Worm (Caenorhabditis elegans) whole organism, L1 larva: Measurements from ENCODE around the gene F26D11.1.
A peak's percentile ranks its signal among the peaks of the same experiment; 100 is the strongest.

Experiments used
- C04F5.9 ChIP-seq: sonication (generic microtip); optimal IDR thresholded peaks from 2 replicates; lab custom pipeline; 2016; ENCODE audit warnings: missing genetic modification characterization, missing compliant biosample characterization
- C34B4.2 ChIP-seq: sonication (generic microtip); optimal IDR thresholded peaks from 2 replicates; lab custom pipeline; 2017; ENCODE audit warnings: mild to moderate bottlenecking, missing genetic modification characterization, missing compliant biosample characterization
- F16B12.6 ChIP-seq: fragments of 150-350 bp; optimal IDR thresholded peaks from 2 replicates; lab custom pipeline; 2014; ENCODE audit warnings: missing biosample characterization, missing genetic modification characterization
- Y116A8C.19 ChIP-seq: sonication (generic microtip); optimal IDR thresholded peaks from 2 replicates; lab custom pipeline; 2016; ENCODE audit warnings: missing compliant biosample characterization, missing genetic modification characterization, borderline replicate concordance
- aly-2 ChIP-seq: fragments of 150-350 bp; optimal IDR thresholded peaks from 2 replicates; lab custom pipeline; 2014; ENCODE audit warnings: missing biosample characterization, missing genetic modification characterization
- ama-1 ChIP-seq: fragments of 150-350 bp; optimal IDR thresholded peaks from 2 replicates; lab custom pipeline; 2014
- ceh-63 ChIP-seq: fragments of 200-800 bp; sonication (Bioruptor generic); optimal IDR thresholded peaks from 2 replicates; lab custom pipeline; 2018; ENCODE audit warnings: mild to moderate bottlenecking, missing genetic modification characterization, missing compliant biosample characterization
- ceh-8 ChIP-seq: fragments of 200-800 bp; sonication (Bioruptor generic); optimal IDR thresholded peaks from 2 replicates; lab custom pipeline; 2018; ENCODE audit warnings: mild to moderate bottlenecking, missing genetic modification characterization, moderate library complexity, missing compliant biosample characterization
- ceh-82 ChIP-seq, 3 experiments: fragments of 150-350 bp in 1 of 3; sonication (generic microtip) in 2 of 3; optimal IDR thresholded peaks; 2 replicates each; lab custom pipeline; 2014 to 2017; ENCODE audit warnings: missing biosample characterization in 3 of 3, missing genetic modification characterization in 3 of 3
- ceh-88 ChIP-seq: fragments of 200-800 bp; sonication (Bioruptor generic); IDR thresholded peaks from 2 replicates; pipeline ENCODE4 v1.3.6; 2022; ENCODE audit warnings: missing genetic modification characterization, missing compliant biosample characterization
- dpl-1 ChIP-seq, 3 experiments: fragments of 150-350 bp in 2 of 3; sonication (generic microtip) in 1 of 3; optimal IDR thresholded peaks; 2 replicates each; lab custom pipeline; 2014 to 2017; ENCODE audit warnings: missing biosample characterization in 3 of 3, missing genetic modification characterization in 3 of 3, missing genetic modification reagents in 3 of 3
- efl-3 ChIP-seq: fragments of 200-800 bp; sonication (Bioruptor generic); optimal IDR thresholded peaks from 2 replicates; lab custom pipeline; 2018; ENCODE audit warnings: mild to moderate bottlenecking, missing genetic modification characterization, missing compliant biosample characterization
- egl-27 ChIP-seq, 2 experiments: fragments of 150-350 bp in 1 of 2; sonication (generic microtip); optimal IDR thresholded peaks; 3 replicates each; lab custom pipeline; 2017 to 2018; ENCODE audit warnings: missing biosample characterization in 2 of 2, missing genetic modification characterization in 2 of 2, missing genetic modification reagents in 2 of 2
- elt-2 ChIP-seq: sonication (generic microtip); optimal IDR thresholded peaks from 2 replicates; lab custom pipeline; 2016; ENCODE audit warnings: missing genetic modification characterization, mild to moderate bottlenecking, inconsistent platforms, missing compliant biosample characterization, missing genetic modification reagents
- elt-3 ChIP-seq, 6 experiments: fragments of 150-350 bp in 1 of 6; sonication (generic microtip); optimal IDR thresholded peaks; 2 replicates each; lab custom pipeline; 2017 to 2018; ENCODE audit warnings: missing biosample characterization in 6 of 6, missing genetic modification characterization in 6 of 6, inconsistent platforms in 1 of 6
- ets-5 ChIP-seq: fragments of 200-800 bp; sonication (Bioruptor generic); IDR thresholded peaks from 2 replicates; pipeline ENCODE4 v1.3.6; 2022; ENCODE audit warnings: missing genetic modification characterization, missing compliant biosample characterization
- fkh-10 ChIP-seq: sonication (generic microtip); optimal IDR thresholded peaks from 2 replicates; lab custom pipeline; 2017; ENCODE audit warnings: missing biosample characterization, missing genetic modification reagents, missing genetic modification characterization
- fkh-8 ChIP-seq: sonication (generic microtip); optimal IDR thresholded peaks from 2 replicates; lab custom pipeline; 2016; ENCODE audit warnings: mild to moderate bottlenecking, missing genetic modification characterization, missing compliant biosample characterization
- hlh-4 ChIP-seq: sonication (generic microtip); optimal IDR thresholded peaks from 2 replicates; lab custom pipeline; 2016; ENCODE audit warnings: mild to moderate bottlenecking, missing genetic modification characterization, missing compliant biosample characterization
- hpl-2 ChIP-seq: fragments of 150-350 bp; optimal IDR thresholded peaks from 2 replicates; lab custom pipeline; 2014; ENCODE audit warnings: missing biosample characterization, missing genetic modification reagents, missing genetic modification characterization
- jun-1 ChIP-seq: fragments of 150-350 bp; optimal IDR thresholded peaks from 2 replicates; lab custom pipeline; 2014; ENCODE audit warnings: missing biosample characterization, missing genetic modification reagents, missing genetic modification characterization
- lin-35 ChIP-seq, 2 experiments: fragments of 150-350 bp; optimal IDR thresholded peaks; 2 replicates each; lab custom pipeline; 2014; ENCODE audit warnings: missing biosample characterization in 2 of 2, missing genetic modification characterization in 2 of 2, missing genetic modification reagents in 2 of 2
- lin-39 ChIP-seq: fragments of 150-350 bp; optimal IDR thresholded peaks from 2 replicates; lab custom pipeline; 2014; ENCODE audit warnings: missing biosample characterization, missing genetic modification reagents, missing genetic modification characterization
- nhr-12 ChIP-seq: sonication (generic microtip); optimal IDR thresholded peaks from 2 replicates; lab custom pipeline; 2017; ENCODE audit warnings: missing biosample characterization, missing genetic modification characterization
- nhr-19 ChIP-seq: fragments of 200-800 bp; sonication (Bioruptor generic); conservative IDR thresholded peaks from 2 replicates; pipeline ENCODE4 v1.3.6; 2022; ENCODE audit warnings: missing genetic modification characterization, missing compliant biosample characterization
- nhr-237 ChIP-seq: fragments of 150-350 bp; optimal IDR thresholded peaks from 2 replicates; lab custom pipeline; 2014; ENCODE audit warnings: missing biosample characterization, missing genetic modification characterization
- nhr-76 ChIP-seq: sonication (generic microtip); optimal IDR thresholded peaks from 2 replicates; lab custom pipeline; 2017; ENCODE audit warnings: missing biosample characterization, missing genetic modification characterization
- nhr-77 ChIP-seq: fragments of 150-350 bp; optimal IDR thresholded peaks from 2 replicates; lab custom pipeline; 2014; ENCODE audit warnings: missing biosample characterization, missing genetic modification characterization
- pag-3 ChIP-seq: sonication (generic microtip); optimal IDR thresholded peaks from 2 replicates; lab custom pipeline; 2017; ENCODE audit warnings: missing genetic modification characterization, mild to moderate bottlenecking, missing compliant biosample characterization, antibody characterized with exemption, borderline replicate concordance; ENCODE audit not compliant: insufficient read depth
- rnt-1 ChIP-seq: sonication (generic microtip); optimal IDR thresholded peaks from 2 replicates; lab custom pipeline; 2016; ENCODE audit warnings: mild to moderate bottlenecking, missing genetic modification characterization, moderate library complexity, missing compliant biosample characterization
- skn-1 ChIP-seq: fragments of 150-350 bp; optimal IDR thresholded peaks from 2 replicates; lab custom pipeline; 2014; ENCODE audit warnings: missing biosample characterization, missing genetic modification characterization
- snpc-4 ChIP-seq: fragments of 150-350 bp; optimal IDR thresholded peaks from 2 replicates; lab custom pipeline; 2014; ENCODE audit warnings: missing biosample characterization, missing genetic modification characterization
- sptf-1 ChIP-seq: fragments of 150-350 bp; optimal IDR thresholded peaks from 2 replicates; lab custom pipeline; 2014; ENCODE audit warnings: missing biosample characterization, missing genetic modification characterization
- swsn-7 ChIP-seq: sonication (generic microtip); optimal IDR thresholded peaks from 2 replicates; lab custom pipeline; 2016; ENCODE audit warnings: missing genetic modification characterization, missing compliant biosample characterization
- tlp-1 ChIP-seq: fragments of 150-350 bp; optimal IDR thresholded peaks from 2 replicates; lab custom pipeline; 2014; ENCODE audit warnings: missing biosample characterization, missing genetic modification characterization
- unc-30 ChIP-seq: sonication (generic microtip); optimal IDR thresholded peaks from 2 replicates; lab custom pipeline; 2017; ENCODE audit warnings: missing biosample characterization, missing genetic modification characterization
- unc-62 ChIP-seq: fragments of 150-350 bp; optimal IDR thresholded peaks from 2 replicates; lab custom pipeline; 2014; ENCODE audit warnings: missing biosample characterization, missing genetic modification reagents, missing genetic modification characterization
- unc-86 ChIP-seq: sonication (generic microtip); optimal IDR thresholded peaks from 2 replicates; lab custom pipeline; 2016; ENCODE audit warnings: missing genetic modification characterization, missing compliant biosample characterization
- unc-98 ChIP-seq: fragments of 200-800 bp; sonication (Bioruptor generic); IDR thresholded peaks from 2 replicates; pipeline ENCODE4 v1.3.6; 2022; ENCODE audit warnings: missing genetic modification characterization, missing compliant biosample characterization
- vab-15 ChIP-seq: sonication (generic microtip); optimal IDR thresholded peaks from 2 replicates; lab custom pipeline; 2017; ENCODE audit warnings: missing genotype, mild to moderate bottlenecking, missing genetic modification characterization, missing compliant biosample characterization
- xbp-1 ChIP-seq: sonication (generic microtip); optimal IDR thresholded peaks from 2 replicates; lab custom pipeline; 2016; ENCODE audit warnings: missing genetic modification characterization, missing compliant biosample characterization
- zip-4 ChIP-seq: fragments of 200-800 bp; sonication (Bioruptor generic); optimal IDR thresholded peaks from 2 replicates; lab custom pipeline; 2018; ENCODE audit warnings: mild to moderate bottlenecking, missing genetic modification characterization, moderate library complexity, missing compliant biosample characterization

The F26D11.1 gene

DNA sequence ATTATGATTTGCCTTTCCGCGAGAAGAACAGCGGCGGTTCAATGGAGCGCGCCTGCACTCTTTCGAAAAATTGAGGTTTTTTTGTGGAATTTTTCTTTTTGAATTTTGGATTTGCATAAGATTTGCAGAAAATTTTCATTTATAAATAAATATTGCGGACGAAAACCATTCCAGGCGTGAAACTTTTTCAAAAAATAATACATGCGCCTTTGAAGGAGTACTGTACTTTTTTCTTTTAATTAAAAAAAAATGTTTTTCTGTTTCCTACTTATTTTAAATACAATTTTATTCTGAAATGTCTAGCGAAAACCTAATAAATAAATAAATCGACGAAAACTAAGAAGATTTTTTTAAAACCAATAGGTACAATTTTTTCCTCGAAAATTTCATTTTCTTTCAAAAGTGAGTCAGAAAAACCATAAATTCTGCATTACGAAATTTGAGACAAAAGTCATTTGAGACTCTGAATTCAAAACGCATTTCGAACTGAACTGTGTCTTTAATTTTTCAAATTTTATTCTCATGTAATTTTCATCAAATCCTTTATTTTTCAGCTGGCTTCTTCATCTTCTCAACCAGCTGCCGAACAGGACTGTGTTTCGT lies at the start of gene F26D11.1:
TSS of gene F26D11.1 (plus strand) at position 553 of the 603 bp plus-strand sequence.
- TF ChIP-seq xbp-1 (tag; lab: Kevin White, UChicago) (no peak), skn-1 (tag; lab: Kevin White, UChicago) (no peak), nhr-237 (tag; lab: Kevin White, UChicago) (no peak), zip-4 (no peak), ceh-82 (tag; optimal IDR thresholded peaks at IDR 0.05; lab: Kevin White, UChicago) (no peak), fkh-10 (GFP tag; lab: Kevin White, UChicago) (no peak), nhr-12 (tag; lab: Kevin White, UChicago) (no peak), lin-35 (GFP tag; optimal IDR thresholded peaks at IDR 0.05; lab: Kevin White, UChicago) (peak in 1 of 2 experiments; percentile 8), nhr-76 (tag; lab: Kevin White, UChicago) (no peak), snpc-4 (tag; lab: Kevin White, UChicago) (no peak), dpl-1 (GFP tag; optimal IDR thresholded peaks at IDR 0.05; lab: Kevin White, UChicago) (peak in 1 of 3 experiments; percentile 3), elt-3 (tag; optimal IDR thresholded peaks at IDR 0.05; lab: Kevin White, UChicago) (peak in 1 of 6 experiments; percentile 16), F16B12.6 (no peak), jun-1 (tag; lab: Kevin White, UChicago) (no peak)

ce11 chrV:7932998-7933397 lies 48.3 kb upstream of the F26D11.1 start, which contains the start of gene ncx-10:
ncx-10 (minus strand) TSS chrV:7933098.
- TF ChIP-seq nhr-77 (tag; lab: Kevin White, UChicago) (no peak), ceh-82 (tag; optimal IDR thresholded peaks at IDR 0.05; lab: Kevin White, UChicago) (no peak), ceh-88 (no peak), egl-27 (tag; optimal IDR thresholded peaks at IDR 0.05; lab: Kevin White, UChicago) (no peak), hlh-4 (tag; lab: Kevin White, UChicago) (no peak), unc-30 (tag; lab: Kevin White, UChicago) (no peak), snpc-4 (tag; lab: Kevin White, UChicago) (no peak), ama-1 (lab: Kevin White, UChicago) (no peak), lin-35 (GFP tag; optimal IDR thresholded peaks at IDR 0.05; lab: Kevin White, UChicago) (no peak), unc-86 (tag; lab: Kevin White, UChicago) (no peak), nhr-19 (no peak), efl-3 (GFP tag; lab: Kevin White, UChicago) (no peak), unc-98 (GFP tag; lab: Robert Waterston, UW) (no peak), dpl-1 (GFP tag; optimal IDR thresholded peaks at IDR 0.05; lab: Kevin White, UChicago) (no peak), rnt-1 (tag; lab: Kevin White, UChicago) (no peak), C34B4.2 (tag; lab: Kevin White, UChicago) (no peak)

DNA sequence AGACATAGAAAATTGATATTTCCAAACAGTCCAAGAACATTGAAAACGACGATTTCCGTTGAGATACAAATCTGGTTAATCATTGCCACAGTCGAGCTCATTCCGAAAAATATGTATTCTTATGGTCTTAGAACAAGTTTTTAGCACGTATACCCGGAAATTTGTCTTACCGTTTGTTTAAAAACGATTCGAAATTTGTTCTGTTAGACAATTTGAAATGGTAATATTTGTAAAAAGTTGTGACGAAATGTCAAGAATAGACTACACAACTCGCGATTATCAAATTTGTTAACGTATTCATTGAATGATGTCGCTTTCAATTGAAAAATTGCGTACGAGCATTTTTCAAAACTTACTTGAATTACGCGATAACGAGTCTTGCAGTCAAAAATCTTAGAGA lies 44.2 kb upstream of the F26D11.1 start, which contains the start of gene srsx-3:
TSS of gene srsx-3 (minus strand) at position 101 of the 400 bp plus-strand sequence.
- no peak for TF ChIP-seq ets-5 (GFP tag; lab: Robert Waterston, UW)
- no peak for TF ChIP-seq nhr-76 (tag; lab: Kevin White, UChicago)
- TF ChIP-seq unc-86 (tag; lab: Kevin White, UChicago) = no peak
- no peak for TF ChIP-seq sptf-1 (tag; lab: Kevin White, UChicago)
- no peak for TF ChIP-seq fkh-8 (tag; lab: Kevin White, UChicago)
- TF ChIP-seq elt-2 = no peak
- TF ChIP-seq jun-1 (tag; lab: Kevin White, UChicago) = no peak
- TF ChIP-seq ceh-63 (GFP tag; lab: Kevin White, UChicago) = no peak
- TF ChIP-seq C04F5.9 (tag; lab: Kevin White, UChicago) = no peak
- no peak for TF ChIP-seq ceh-88

- no peak for TF ChIP-seq aly-2
Measured at ce11 chrV:7940299-7940698, 41.0 kb upstream of the F26D11.1 start, which contains the start of gene srt-53. srt-53 (minus strand) TSS chrV:7940399.

ce11 chrV:7943568-7943967 lies 37.8 kb upstream of the F26D11.1 start, which contains the start of gene Y97E10B.1:
Y97E10B.1 (plus strand) TSS chrV:7943868.
- TF ChIP-seq unc-30 (tag; lab: Kevin White, UChicago) (no peak), F16B12.6 (no peak), ceh-8 (GFP tag; lab: Kevin White, UChicago) (no peak), Y116A8C.19 (tag; lab: Kevin White, UChicago) (no peak), tlp-1 (no peak), hpl-2 (GFP tag; lab: Kevin White, UChicago) (no peak), pag-3 (tag; lab: Kevin White, UChicago) (no peak), unc-98 (GFP tag; lab: Robert Waterston, UW) (no peak), unc-62 (GFP tag; lab: Kevin White, UChicago) (no peak), swsn-7 (no peak), skn-1 (tag; lab: Kevin White, UChicago) (no peak), lin-39 (no peak), ceh-88 (no peak), jun-1 (tag; lab: Kevin White, UChicago) (no peak), vab-15 (tag; lab: Kevin White, UChicago) (no peak), C34B4.2 (tag; lab: Kevin White, UChicago) (no peak), egl-27 (tag; optimal IDR thresholded peaks at IDR 0.05; lab: Kevin White, UChicago) (no peak), nhr-237 (tag; lab: Kevin White, UChicago) (no peak), rnt-1 (tag; lab: Kevin White, UChicago) (no peak)
